Fruit fly (Drosophila melanogaster) whole organism: Measurements from ENCODE around the gene Rpt6.

Source experiments
- CG8478 ChIP-seq: fragments of >200 bp; optimal IDR thresholded peaks from 2 replicates; lab custom pipeline; 2018; ENCODE audit warnings: inconsistent platforms
- Dll ChIP-seq: fragments of >200 bp; optimal IDR thresholded peaks from 2 replicates; lab custom pipeline; 2017
- psq ChIP-seq: fragments of >200 bp; optimal IDR thresholded peaks from 2 replicates; lab custom pipeline; 2017
- usp ChIP-seq: fragments of >200 bp; optimal IDR thresholded peaks from 2 replicates; lab custom pipeline; 2017; ENCODE audit warnings: missing biosample characterization, missing genetic modification characterization, mixed read lengths

DNA sequence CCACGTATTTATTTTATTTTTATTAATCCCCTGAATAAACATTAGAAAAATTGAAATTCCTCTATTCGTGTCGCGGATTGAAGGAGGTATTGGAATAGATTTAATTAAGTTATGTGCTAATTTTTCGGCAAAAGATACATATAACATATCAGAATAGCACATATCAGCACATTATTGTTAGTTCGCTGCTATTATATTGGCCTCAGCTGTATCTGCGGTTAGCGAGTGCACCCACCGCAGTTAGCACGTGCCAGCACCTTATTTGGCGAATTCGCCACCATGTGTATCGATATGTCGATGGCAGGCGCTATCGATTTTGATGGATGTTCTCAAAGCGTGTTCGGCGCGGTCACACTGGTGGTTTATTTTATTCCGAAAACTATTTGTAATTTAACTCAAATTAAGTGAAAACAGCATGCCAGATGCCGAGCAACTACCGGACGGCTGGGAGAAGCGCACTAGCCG lies 29.2 kb downstream of the Rpt6 start, which contains the start of gene dod:
- TF ChIP-seq CG8478 (lab: Kevin White, UChicago) (no peak), usp (no peak), Dll (lab: Kevin White, UChicago) (no peak), psq (lab: Kevin White, UChicago) (no peak)
